Worm (Caenorhabditis elegans) whole organism, mixed stage, embryonic: Measurements from ENCODE around the gene sec-16A.1.
A peak's percentile ranks its signal among the peaks of the same experiment; 100 is the strongest.

Experiments used
- M03D4.4 ChIP-seq: sonication (generic microtip); optimal IDR thresholded peaks from 2 replicates; lab custom pipeline; 2017; ENCODE audit warnings: mild to moderate bottlenecking, missing genetic modification characterization, missing compliant biosample characterization
- bed-3 ChIP-seq: fragments of 200-800 bp; sonication (Bioruptor generic); optimal IDR thresholded peaks from 3 replicates; lab custom pipeline; 2018; ENCODE audit warnings: mild to moderate bottlenecking, missing genetic modification characterization, moderate library complexity, missing compliant biosample characterization
- ceh-39 ChIP-seq: fragments of 150-350 bp; optimal IDR thresholded peaks from 2 replicates; lab custom pipeline; 2014; ENCODE audit warnings: missing biosample characterization, missing genetic modification characterization
- ceh-43 ChIP-seq: fragments of 200-800 bp; sonication (Bioruptor generic); optimal IDR thresholded peaks from 2 replicates; lab custom pipeline; 2018; ENCODE audit warnings: mild to moderate bottlenecking, missing genetic modification characterization, moderate library complexity, missing compliant biosample characterization
- ces-1 ChIP-seq: fragments of 150-350 bp; optimal IDR thresholded peaks from 2 replicates; lab custom pipeline; 2014; ENCODE audit warnings: missing biosample characterization, missing genetic modification reagents, missing genetic modification characterization
- cnd-1 ChIP-seq: fragments of 200-800 bp; sonication (Bioruptor generic); optimal IDR thresholded peaks from 2 replicates; lab custom pipeline; 2018; ENCODE audit warnings: mild to moderate bottlenecking, missing genetic modification characterization, missing compliant biosample characterization
- drap-1 ChIP-seq: fragments of 200-800 bp; sonication (Bioruptor generic); optimal IDR thresholded peaks from 3 replicates; lab custom pipeline; 2018; ENCODE audit warnings: mild to moderate bottlenecking, missing genetic modification characterization, missing compliant biosample characterization
- elt-1 ChIP-seq: sonication (generic microtip); optimal IDR thresholded peaks from 2 replicates; lab custom pipeline; 2017; ENCODE audit warnings: missing genetic modification characterization, mild to moderate bottlenecking, missing compliant biosample characterization, antibody characterized with exemption, moderate library complexity, borderline replicate concordance; ENCODE audit not compliant: insufficient read depth
- elt-3 ChIP-seq: fragments of 150-350 bp; optimal IDR thresholded peaks from 2 replicates; lab custom pipeline; 2014; ENCODE audit warnings: missing biosample characterization, missing genetic modification characterization
- ham-2 ChIP-seq: fragments of 200-800 bp; sonication (Bioruptor generic); optimal IDR thresholded peaks from 2 replicates; lab custom pipeline; 2018; ENCODE audit warnings: mild to moderate bottlenecking, missing genetic modification characterization, missing compliant biosample characterization
- hlh-1 ChIP-seq: fragments of 150-350 bp; optimal IDR thresholded peaks from 2 replicates; lab custom pipeline; 2014; ENCODE audit warnings: missing biosample characterization, missing genetic modification reagents, missing genetic modification characterization
- lin-13 ChIP-seq: fragments of 150-350 bp; optimal IDR thresholded peaks from 2 replicates; lab custom pipeline; 2014; ENCODE audit warnings: missing biosample characterization, missing genetic modification characterization
- lin-32 ChIP-seq: fragments of 200-800 bp; sonication (Bioruptor generic); optimal IDR thresholded peaks from 2 replicates; lab custom pipeline; 2018; ENCODE audit warnings: mild to moderate bottlenecking, missing genetic modification characterization, missing compliant biosample characterization
- lsy-2 ChIP-seq: fragments of 150-350 bp; optimal IDR thresholded peaks from 2 replicates; lab custom pipeline; 2014; ENCODE audit warnings: missing biosample characterization, missing genetic modification characterization
- mab-5 ChIP-seq: fragments of 150-350 bp; optimal IDR thresholded peaks from 2 replicates; lab custom pipeline; 2014; ENCODE audit warnings: missing biosample characterization, missing genetic modification characterization
- mep-1 ChIP-seq: fragments of 150-350 bp; optimal IDR thresholded peaks from 2 replicates; lab custom pipeline; 2017; ENCODE audit warnings: missing biosample characterization, missing genetic modification reagents, missing genetic modification characterization, inconsistent platforms
- nhr-12 ChIP-seq: fragments of 150-350 bp; optimal IDR thresholded peaks from 2 replicates; lab custom pipeline; 2014; ENCODE audit warnings: missing biosample characterization, missing genetic modification characterization
- nhr-2 ChIP-seq: fragments of 150-350 bp; optimal IDR thresholded peaks from 2 replicates; lab custom pipeline; 2014; ENCODE audit warnings: missing biosample characterization, missing genetic modification characterization
- nhr-237 ChIP-seq: fragments of 150-350 bp; optimal IDR thresholded peaks from 2 replicates; lab custom pipeline; 2014; ENCODE audit warnings: missing biosample characterization, missing genetic modification characterization
- nhr-28 ChIP-seq: fragments of 150-350 bp; optimal IDR thresholded peaks from 2 replicates; lab custom pipeline; 2014; ENCODE audit warnings: missing biosample characterization, missing genetic modification characterization
- nhr-76 ChIP-seq: sonication (generic microtip); optimal IDR thresholded peaks from 2 replicates; lab custom pipeline; 2017; ENCODE audit warnings: missing biosample characterization, missing genetic modification characterization
- pha-4 ChIP-seq: fragments of 150-350 bp; optimal IDR thresholded peaks from 2 replicates; lab custom pipeline; 2018; ENCODE audit warnings: missing biosample characterization, missing genetic modification reagents, missing genetic modification characterization
- sem-2 ChIP-seq: fragments of 200-800 bp; sonication (Bioruptor generic); optimal IDR thresholded peaks from 2 replicates; lab custom pipeline; 2018; ENCODE audit warnings: mild to moderate bottlenecking, missing genetic modification characterization, missing compliant biosample characterization
- snpc-4 ChIP-seq: fragments of 150-350 bp; optimal IDR thresholded peaks from 2 replicates; lab custom pipeline; 2014; ENCODE audit warnings: missing biosample characterization, missing genetic modification characterization
- sptf-1 ChIP-seq: sonication (generic microtip); optimal IDR thresholded peaks from 2 replicates; lab custom pipeline; 2017; ENCODE audit warnings: mild to moderate bottlenecking, missing genetic modification characterization, moderate library complexity, missing compliant biosample characterization
- tbx-8 ChIP-seq: fragments of 200-800 bp; sonication (Bioruptor generic); optimal IDR thresholded peaks from 2 replicates; lab custom pipeline; 2018; ENCODE audit warnings: mild to moderate bottlenecking, missing genetic modification characterization, moderate library complexity, missing compliant biosample characterization
- unc-120 ChIP-seq: sonication (generic microtip); optimal IDR thresholded peaks from 2 replicates; lab custom pipeline; 2017; ENCODE audit warnings: missing genetic modification characterization, missing compliant biosample characterization; ENCODE audit not compliant: poor library complexity, severe bottlenecking
- unc-39 ChIP-seq: fragments of 150-350 bp; optimal IDR thresholded peaks from 2 replicates; lab custom pipeline; 2014; ENCODE audit warnings: missing biosample characterization, missing genetic modification characterization
- unc-62 ChIP-seq: fragments of 150-350 bp; optimal IDR thresholded peaks from 2 replicates; lab custom pipeline; 2014; ENCODE audit warnings: missing biosample characterization, missing genetic modification reagents, missing genetic modification characterization
- zip-8 ChIP-seq: fragments of 150-350 bp; optimal IDR thresholded peaks from 2 replicates; lab custom pipeline; 2014; ENCODE audit warnings: missing biosample characterization, missing genetic modification characterization

The sec-16A.1 gene

ce11 chrIII:9115745-9116144 is 9.9 kb upstream of the sec-16A.1 start:
- TF ChIP-seq sptf-1 (tag; lab: Kevin White, UChicago) (no peak), drap-1 (GFP tag; lab: Kevin White, UChicago) (no peak), unc-39 (tag; lab: Kevin White, UChicago) (no peak), zip-8 (tag; lab: Kevin White, UChicago) (no peak), mep-1 (no peak), ces-1 (GFP tag; lab: Kevin White, UChicago) (no peak), lin-32 (no peak), mab-5 (tag; lab: Kevin White, UChicago) (no peak), lsy-2 (no peak), lin-13 (no peak), nhr-237 (tag; lab: Kevin White, UChicago) (no peak), nhr-76 (tag; lab: Kevin White, UChicago) (no peak), bed-3 (no peak), pha-4 (tag; lab: Kevin White, UChicago) (no peak)

DNA sequence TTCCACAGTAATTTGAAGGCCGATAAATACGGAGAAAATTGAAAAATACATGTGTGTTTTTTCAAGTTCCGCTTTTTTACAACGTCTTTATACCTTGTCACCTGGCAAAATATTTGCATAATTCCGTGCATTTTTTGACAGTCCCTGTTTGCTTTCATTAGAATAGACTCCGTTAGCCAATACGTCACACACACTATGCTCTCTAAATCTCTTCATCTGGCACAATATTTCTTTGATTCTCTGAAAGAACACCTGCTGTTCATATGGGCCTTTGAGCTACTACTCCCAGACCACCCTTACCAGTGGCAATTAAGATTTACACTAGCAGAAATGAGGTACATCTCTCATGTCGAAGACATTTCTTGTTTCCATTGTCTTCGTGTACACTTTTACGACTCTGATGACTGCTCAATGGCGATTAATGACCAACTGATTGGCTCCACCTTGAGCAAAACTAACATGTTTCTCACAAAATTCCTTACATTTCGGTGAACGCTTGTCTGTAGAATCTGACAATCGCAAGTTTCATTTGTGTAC is 7.3 kb upstream of the sec-16A.1 start, which contains the start of gene grl-11:
Gene grl-11, minus strand, starts transcription at position 51 of the 537 bp plus-strand sequence.
- peak; percentile 25 for TF ChIP-seq cnd-1 (tag; lab: Kevin White, UChicago)
- peak; percentile 74 for TF ChIP-seq hlh-1 (tag; lab: Kevin White, UChicago)
- TF ChIP-seq nhr-12 (tag; lab: Kevin White, UChicago) = no peak
- no peak for TF ChIP-seq M03D4.4
- TF ChIP-seq ham-2 (GFP tag; lab: Kevin White, UChicago) = no peak
- TF ChIP-seq pha-4 (tag; lab: Kevin White, UChicago) = no peak

ce11 chrIII:9118921-9119606 is 6.6 kb upstream of the sec-16A.1 start, which contains the start of gene ced-11:
Gene ced-11 (plus strand): TSS chrIII:9119556.
- no peak for TF ChIP-seq pha-4 (tag; lab: Kevin White, UChicago)
- TF ChIP-seq M03D4.4 = no peak
- TF ChIP-seq zip-8 (tag; lab: Kevin White, UChicago) = no peak
- no peak for TF ChIP-seq lsy-2
- TF ChIP-seq nhr-28 (tag; lab: Kevin White, UChicago) = no peak
- TF ChIP-seq nhr-12 (tag; lab: Kevin White, UChicago) = no peak
- TF ChIP-seq ceh-43 = no peak
- no peak for TF ChIP-seq unc-39 (tag; lab: Kevin White, UChicago)
- no peak for TF ChIP-seq ham-2 (GFP tag; lab: Kevin White, UChicago)
- no peak for TF ChIP-seq snpc-4 (tag; lab: Kevin White, UChicago)
- no peak for TF ChIP-seq ces-1 (GFP tag; lab: Kevin White, UChicago)
- TF ChIP-seq nhr-76 (tag; lab: Kevin White, UChicago) = no peak
- TF ChIP-seq elt-3 (tag; lab: Kevin White, UChicago) = no peak
- TF ChIP-seq ceh-39 (tag; lab: Kevin White, UChicago) = no peak
- no peak for TF ChIP-seq hlh-1 (tag; lab: Kevin White, UChicago)
- TF ChIP-seq nhr-2 (tag; lab: Kevin White, UChicago) = no peak
- TF ChIP-seq unc-120 (tag; lab: Kevin White, UChicago) = no peak
- TF ChIP-seq tbx-8 (GFP tag; lab: Kevin White, UChicago) = no peak
- no peak for TF ChIP-seq mab-5 (tag; lab: Kevin White, UChicago)

DNA sequence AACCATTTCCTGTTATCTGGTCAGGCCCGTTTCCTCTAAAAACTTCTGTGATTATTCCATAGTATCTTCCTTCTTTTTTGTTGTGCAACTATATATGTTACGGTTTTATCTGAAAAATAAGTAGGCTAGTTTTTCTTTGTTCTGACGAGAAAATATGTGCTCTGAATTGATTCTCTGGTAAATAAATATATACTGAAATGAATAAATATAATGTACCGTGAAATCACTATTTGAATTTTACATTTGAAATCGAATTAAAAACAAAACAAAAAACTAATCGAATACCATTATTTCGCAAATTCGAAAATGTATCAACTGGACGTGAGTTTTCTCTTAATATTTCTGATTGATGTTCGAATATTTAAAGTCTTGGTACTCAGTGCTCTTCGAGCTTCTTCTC is 4.9 kb downstream of the sec-16A.1 start, which contains the start of gene ZK512.10:
Gene ZK512.10, plus strand, starts transcription at position 301 of the 400 bp plus-strand sequence.
- TF ChIP-seq hlh-1 (tag; lab: Kevin White, UChicago) (no peak), sem-2 (no peak), sptf-1 (tag; lab: Kevin White, UChicago) (no peak), elt-3 (tag; lab: Kevin White, UChicago) (no peak), lin-32 (no peak), cnd-1 (tag; lab: Kevin White, UChicago) (no peak), bed-3 (no peak), ham-2 (GFP tag; lab: Kevin White, UChicago) (no peak), nhr-28 (tag; lab: Kevin White, UChicago) (no peak), M03D4.4 (no peak), lsy-2 (no peak), unc-62 (no peak), nhr-76 (tag; lab: Kevin White, UChicago) (no peak), unc-39 (tag; lab: Kevin White, UChicago) (no peak), tbx-8 (GFP tag; lab: Kevin White, UChicago) (no peak), elt-1 (tag; lab: Kevin White, UChicago) (no peak), nhr-2 (tag; lab: Kevin White, UChicago) (no peak), ces-1 (GFP tag; lab: Kevin White, UChicago) (no peak), ceh-43 (no peak)
